Fruit fly (Drosophila melanogaster) whole organism, embryonic: ENCODE measurements around the gene EAChm.

ENCODE experiments used
- Ada2b ChIP-seq: fragments of 200-800 bp; sonication (Bioruptor generic); IDR thresholded peaks from 2 replicates; pipeline ENCODE4 v1.3.6; 2022; ENCODE audit warnings: missing biosample characterization, missing genetic modification characterization
- BEAF-32 ChIP-seq: fragments of 200-800 bp; sonication (Bioruptor generic); optimal IDR thresholded peaks from 3 replicates; lab custom pipeline; 2017; ENCODE audit warnings: missing biosample characterization, missing genetic modification characterization, mild to moderate bottlenecking, moderate library complexity, missing genetic modification reagents
- CG10431 ChIP-seq: fragments of 200-800 bp; sonication (Bioruptor generic); optimal IDR thresholded peaks from 3 replicates; lab custom pipeline; 2018; ENCODE audit warnings: missing biosample characterization, mild to moderate bottlenecking, missing genetic modification characterization
- CG12104 ChIP-seq: fragments of 200-800 bp; sonication (Bioruptor generic); optimal IDR thresholded peaks from 3 replicates; lab custom pipeline; 2016; ENCODE audit warnings: missing biosample characterization, missing genetic modification characterization
- CG15601 ChIP-seq: fragments of 200-800 bp; sonication (Bioruptor generic); optimal IDR thresholded peaks from 3 replicates; lab custom pipeline; 2019; ENCODE audit warnings: missing biosample characterization, mild to moderate bottlenecking, missing genetic modification characterization, moderate library complexity
- CG15696 ChIP-seq: fragments of 200-800 bp; sonication (Bioruptor generic); optimal IDR thresholded peaks from 2 replicates; lab custom pipeline; 2019; ENCODE audit warnings: missing biosample characterization, mild to moderate bottlenecking, missing genetic modification characterization, moderate library complexity
- CG1647 ChIP-seq: fragments of 200-800 bp; sonication (Bioruptor generic); optimal IDR thresholded peaks from 3 replicates; lab custom pipeline; 2016; ENCODE audit warnings: missing biosample characterization, missing genetic modification characterization
- CG16779 ChIP-seq: fragments of 200-800 bp; sonication (Bioruptor generic); IDR thresholded peaks from 2 replicates; pipeline ENCODE4 v1.3.6; 2022; ENCODE audit warnings: missing biosample characterization, missing genetic modification characterization
- CG17912 ChIP-seq: fragments of 200-800 bp; sonication (Bioruptor generic); optimal IDR thresholded peaks from 2 replicates; lab custom pipeline; 2018; ENCODE audit warnings: missing biosample characterization, mild to moderate bottlenecking, missing genetic modification characterization
- CG1792 ChIP-seq: fragments of 200-800 bp; sonication (Bioruptor generic); optimal IDR thresholded peaks from 2 replicates; lab custom pipeline; 2016; ENCODE audit warnings: missing biosample characterization, missing genetic modification characterization
- CG18764 ChIP-seq: fragments of 200-800 bp; sonication (Bioruptor generic); optimal IDR thresholded peaks from 3 replicates; lab custom pipeline; 2016; ENCODE audit warnings: missing biosample characterization, missing genetic modification characterization
- CG31365 ChIP-seq: fragments of 200-800 bp; sonication (Bioruptor generic); optimal IDR thresholded peaks from 2 replicates; lab custom pipeline; 2018; ENCODE audit warnings: missing biosample characterization, mild to moderate bottlenecking, missing genetic modification characterization
- CG3407 ChIP-seq: fragments of 200-800 bp; sonication (Bioruptor generic); optimal IDR thresholded peaks from 2 replicates; lab custom pipeline; 2018; ENCODE audit warnings: missing biosample characterization, mild to moderate bottlenecking, missing genetic modification characterization
- CG4617 ChIP-seq: fragments of 200-800 bp; sonication (Bioruptor generic); optimal IDR thresholded peaks from 3 replicates; lab custom pipeline; 2016; ENCODE audit warnings: missing biosample characterization, missing genetic modification characterization, borderline replicate concordance
- CG5245 ChIP-seq: fragments of 200-800 bp; sonication (Bioruptor generic); optimal IDR thresholded peaks from 3 replicates; lab custom pipeline; 2016; ENCODE audit warnings: missing biosample characterization, missing genetic modification characterization
- CG6765 ChIP-seq: fragments of 200-800 bp; sonication (Bioruptor generic); optimal IDR thresholded peaks from 3 replicates; lab custom pipeline; 2017; ENCODE audit warnings: missing biosample characterization, mild to moderate bottlenecking, missing genetic modification characterization
- CG8478 ChIP-seq: fragments of >200 bp; optimal IDR thresholded peaks from 2 replicates; lab custom pipeline; 2018
- CG9215 ChIP-seq: fragments of 200-800 bp; sonication (Bioruptor generic); IDR thresholded peaks from 2 replicates; pipeline ENCODE4 v1.3.6; 2022; ENCODE audit warnings: missing biosample characterization, missing genetic modification characterization
- CG9437 ChIP-seq: fragments of 200-800 bp; sonication (Bioruptor generic); optimal IDR thresholded peaks from 2 replicates; lab custom pipeline; 2018; ENCODE audit warnings: missing biosample characterization, mild to moderate bottlenecking, missing genetic modification characterization
- CG9876 ChIP-seq: fragments of 200-800 bp; sonication (Bioruptor generic); optimal IDR thresholded peaks from 2 replicates; lab custom pipeline; 2016; ENCODE audit warnings: missing biosample characterization, missing genetic modification characterization
- D19A ChIP-seq: fragments of 200-800 bp; optimal IDR thresholded peaks from 3 replicates; lab custom pipeline; 2019; ENCODE audit warnings: missing biosample characterization, mild to moderate bottlenecking, missing genetic modification characterization, moderate library complexity
- Ets65A ChIP-seq: fragments of 200-800 bp; sonication (Bioruptor generic); peaks from one replicate; lab custom pipeline; 2016; ENCODE audit warnings: missing biosample characterization, missing genetic modification characterization
- Ets97D ChIP-seq: fragments of 200-800 bp; sonication (Bioruptor generic); optimal IDR thresholded peaks from 3 replicates; lab custom pipeline; 2016; ENCODE audit warnings: missing biosample characterization, missing genetic modification characterization
- Fer2 ChIP-seq: fragments of 200-800 bp; sonication (Bioruptor generic); optimal IDR thresholded peaks from 2 replicates; lab custom pipeline; 2018; ENCODE audit warnings: missing biosample characterization, mild to moderate bottlenecking, missing genetic modification characterization, moderate library complexity
- GATAe ChIP-seq: fragments of 200-800 bp; sonication (Bioruptor generic); conservative IDR thresholded peaks from 2 replicates; pipeline ENCODE4 v1.3.6; 2022; ENCODE audit warnings: missing biosample characterization, missing genetic modification characterization
- Max ChIP-seq: fragments of 200-800 bp; sonication (Bioruptor generic); optimal IDR thresholded peaks from 2 replicates; lab custom pipeline; 2016; ENCODE audit warnings: missing biosample characterization, mild to moderate bottlenecking, missing genetic modification characterization
- Rfx ChIP-seq: fragments of 200-800 bp; sonication (Bioruptor generic); IDR thresholded peaks from 2 replicates; pipeline ENCODE4 v1.3.6; 2022; ENCODE audit warnings: missing biosample characterization, missing genetic modification characterization
- al ChIP-seq: fragments of 200-800 bp; sonication (Bioruptor generic); IDR thresholded peaks from 2 replicates; pipeline ENCODE4 v1.3.6; 2022; ENCODE audit warnings: missing biosample characterization, missing genetic modification characterization
- az2 ChIP-seq: fragments of 200-800 bp; sonication (Bioruptor generic); optimal IDR thresholded peaks from 3 replicates; lab custom pipeline; 2016; ENCODE audit warnings: missing biosample characterization, missing genetic modification characterization
- dimm ChIP-seq: fragments of 200-800 bp; sonication (Bioruptor generic); IDR thresholded peaks from 2 replicates; pipeline ENCODE4 v1.3.6; 2022; ENCODE audit warnings: missing biosample characterization, missing genetic modification characterization
- disco-r ChIP-seq: fragments of 200-800 bp; sonication (Bioruptor generic); optimal IDR thresholded peaks from 2 replicates; lab custom pipeline; 2016; ENCODE audit warnings: missing biosample characterization, missing genetic modification characterization
- eve ChIP-seq, 2 experiments: fragments of >200 bp; optimal IDR thresholded peaks; 2 replicates each; lab custom pipeline; 2017; ENCODE audit warnings: missing biosample characterization in 2 of 2, missing genetic modification characterization in 2 of 2
- fd102C ChIP-seq: fragments of 200-800 bp; sonication (Bioruptor generic); optimal IDR thresholded peaks from 2 replicates; lab custom pipeline; 2018; ENCODE audit warnings: missing biosample characterization, mild to moderate bottlenecking, missing genetic modification characterization, moderate library complexity
- ftz-f1 ChIP-seq: fragments of 200-800 bp; sonication (Bioruptor generic); optimal IDR thresholded peaks from 2 replicates; lab custom pipeline; 2016; ENCODE audit warnings: missing biosample characterization, missing genetic modification characterization
- gce ChIP-seq: fragments of 200-800 bp; sonication (Bioruptor generic); IDR thresholded peaks from 3 replicates; pipeline ENCODE4 v1.3.6; 2022; ENCODE audit warnings: missing biosample characterization, missing genetic modification characterization
- gfzf ChIP-seq: fragments of 200-800 bp; sonication (Bioruptor generic); optimal IDR thresholded peaks from 2 replicates; lab custom pipeline; 2016; ENCODE audit warnings: missing biosample characterization, mild to moderate bottlenecking, missing genetic modification characterization, moderate library complexity
- grau ChIP-seq: fragments of 200-800 bp; optimal IDR thresholded peaks from 3 replicates; lab custom pipeline; 2019; ENCODE audit warnings: missing biosample characterization, mild to moderate bottlenecking, missing genetic modification characterization, moderate library complexity
- hth ChIP-seq: fragments of >200 bp; optimal IDR thresholded peaks from 2 replicates; lab custom pipeline; 2017; ENCODE audit warnings: inconsistent platforms
- ind ChIP-seq: fragments of 200-800 bp; sonication (Bioruptor generic); optimal IDR thresholded peaks from 3 replicates; lab custom pipeline; 2016; ENCODE audit warnings: missing biosample characterization, missing genetic modification characterization
- luna ChIP-seq: fragments of 200-800 bp; sonication (Bioruptor generic); optimal IDR thresholded peaks from 2 replicates; lab custom pipeline; 2016; ENCODE audit warnings: missing biosample characterization, missing genetic modification characterization
- mirr ChIP-seq: fragments of 200-800 bp; sonication (Bioruptor generic); optimal IDR thresholded peaks from 3 replicates; lab custom pipeline; 2018; ENCODE audit warnings: missing biosample characterization, mild to moderate bottlenecking, missing genetic modification characterization
- mld ChIP-seq: fragments of 200-800 bp; sonication (Bioruptor generic); IDR thresholded peaks from 3 replicates; pipeline ENCODE4 v1.3.6; 2022; ENCODE audit warnings: missing biosample characterization, missing genetic modification characterization; ENCODE audit not compliant: partially characterized antibody
- repo ChIP-seq: fragments of 200-800 bp; sonication (Bioruptor generic); optimal IDR thresholded peaks from 2 replicates; lab custom pipeline; 2016; ENCODE audit warnings: missing biosample characterization, missing genetic modification characterization
- ro ChIP-seq: fragments of 200-800 bp; sonication (Bioruptor generic); IDR thresholded peaks from 2 replicates; pipeline ENCODE4 v1.3.6; 2022; ENCODE audit warnings: missing biosample characterization, missing genetic modification characterization
- schlank ChIP-seq: fragments of 200-800 bp; sonication (Bioruptor generic); optimal IDR thresholded peaks from 2 replicates; lab custom pipeline; 2018; ENCODE audit warnings: missing biosample characterization, mild to moderate bottlenecking, missing genetic modification characterization
- ssp ChIP-seq: fragments of 200-800 bp; sonication (Bioruptor generic); IDR thresholded peaks from 2 replicates; pipeline ENCODE4 v1.3.6; 2022; ENCODE audit warnings: missing biosample characterization, missing genetic modification characterization
- tna ChIP-seq: fragments of 200-800 bp; sonication (Bioruptor generic); IDR thresholded peaks from 2 replicates; pipeline ENCODE4 v1.3.6; 2022; ENCODE audit warnings: missing biosample characterization, missing genetic modification characterization; ENCODE audit not compliant: partially characterized antibody
- trem ChIP-seq: fragments of 200-800 bp; optimal IDR thresholded peaks from 3 replicates; lab custom pipeline; 2019; ENCODE audit warnings: missing biosample characterization, mild to moderate bottlenecking, missing genetic modification characterization, moderate library complexity
- tup ChIP-seq: fragments of 200-800 bp; sonication (Bioruptor generic); optimal IDR thresholded peaks from 2 replicates; lab custom pipeline; 2016; ENCODE audit warnings: missing biosample characterization, mild to moderate bottlenecking, missing genetic modification characterization, moderate library complexity
- vfl ChIP-seq: fragments of 200-800 bp; sonication (Bioruptor generic); optimal IDR thresholded peaks from 2 replicates; lab custom pipeline; 2016; ENCODE audit warnings: missing biosample characterization, missing genetic modification characterization
- wor ChIP-seq: fragments of 200-800 bp; sonication (Bioruptor generic); IDR thresholded peaks from 2 replicates; pipeline ENCODE4 v1.3.6; 2022; ENCODE audit warnings: missing biosample characterization, missing genetic modification characterization

Gene EAChm

DNA sequence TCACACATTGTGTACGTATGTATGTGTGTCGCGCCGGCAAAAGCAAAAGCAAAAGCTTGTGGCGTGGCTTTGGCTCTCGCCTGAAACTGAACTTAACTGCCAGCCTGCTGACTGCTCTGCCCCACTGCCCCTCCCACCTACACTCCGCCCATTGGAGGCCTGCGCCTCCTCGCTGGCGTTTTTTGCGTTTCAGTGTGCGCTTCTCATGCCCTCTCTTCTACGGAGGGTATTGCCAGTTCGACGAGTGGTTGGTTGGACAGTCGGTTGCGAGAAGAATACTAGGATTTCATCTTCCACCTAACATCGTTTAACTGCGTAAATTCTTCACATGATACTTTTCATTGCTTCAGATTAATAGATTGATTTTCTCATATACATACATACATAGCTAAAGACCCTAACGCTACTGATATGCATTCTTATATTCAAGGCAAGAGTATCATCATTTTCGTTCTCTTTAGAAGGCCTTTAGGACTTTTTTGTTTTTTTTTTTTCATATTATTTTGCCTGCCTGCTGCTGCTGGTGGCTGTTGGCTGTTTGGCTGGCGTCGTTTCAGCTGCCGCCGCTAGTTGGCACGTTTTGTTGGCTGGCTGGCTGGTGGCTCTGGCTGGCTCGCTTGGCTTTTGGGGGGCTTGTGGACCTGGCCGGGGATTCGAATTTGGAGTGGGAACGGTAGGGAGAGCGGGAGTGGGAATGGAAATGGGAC lies 50.4 kb downstream of the EAChm start (continued):
- TF ChIP-seq Ets97D (GFP tag; lab: Kevin White, UChicago) (peak; percentile 2), schlank (tag; lab: Kevin White, UChicago) (no peak), Rfx (GFP tag; lab: Robert Waterston, UW) (peak; percentile 65), CG4617 (no peak), gce (0 out of 3 replicates have a peak, but pooled peaks have one; percentile 5), GATAe (no peak), CG15601 (tag; lab: Kevin White, UChicago) (no peak), tup (no peak), Ada2b (GFP tag; lab: Robert Waterston, UW) (no peak), ftz-f1 (GFP tag; lab: Kevin White, UChicago) (no peak), gfzf (GFP tag; lab: Kevin White, UChicago) (no peak), ro (GFP tag; lab: Robert Waterston, UW) (no peak; the same call in 1 of the 2 replicates), eve (GFP tag; optimal IDR thresholded peaks at IDR 0.05; lab: Kevin White, UChicago) (no peak), CG1792 (GFP tag; lab: Kevin White, UChicago) (no peak), dimm (GFP tag; lab: Robert Waterston, UW) (no peak), fd102C (GFP tag; lab: Kevin White, UChicago) (no peak), mirr (GFP tag; lab: Kevin White, UChicago) (no peak), wor (GFP tag; lab: Robert Waterston, UW) (no peak), Ets65A (GFP tag; lab: Kevin White, UChicago) (peak; percentile 97), tna (GFP tag; lab: Robert Waterston, UW) (no peak), CG9437 (GFP tag; lab: Kevin White, UChicago) (peak; percentile 32), al (peak; percentile 38; the same call in 1 of the 2 replicates), CG16779 (0 out of 2 replicates have a peak, but pooled peaks have one; percentile 29), CG1647 (GFP tag; lab: Kevin White, UChicago) (no peak), mld (GFP tag; lab: Robert Waterston, UW) (no peak), ind (GFP tag; lab: Kevin White, UChicago) (peak; percentile 39), luna (GFP tag; lab: Kevin White, UChicago) (peak; percentile 32), repo (GFP tag; lab: Kevin White, UChicago) (peak; percentile 5), CG17912 (GFP tag; lab: Kevin White, UChicago) (no peak), BEAF-32 (GFP tag; lab: Kevin White, UChicago) (no peak), CG8478 (lab: Kevin White, UChicago) (no peak), CG15696 (tag; lab: Kevin White, UChicago) (no peak), CG18764 (GFP tag; lab: Kevin White, UChicago) (no peak), D19A (tag; lab: Kevin White, UChicago) (peak; percentile 95), CG9876 (GFP tag; lab: Kevin White, UChicago) (no peak), trem (tag; lab: Kevin White, UChicago) (no peak), CG6765 (GFP tag; lab: Kevin White, UChicago) (no peak), CG10431 (GFP tag; lab: Kevin White, UChicago) (no peak), CG12104 (GFP tag; lab: Kevin White, UChicago) (peak; percentile 4), grau (tag; lab: Kevin White, UChicago) (peak; percentile 66), vfl (peak; percentile 46), CG3407 (GFP tag; lab: Kevin White, UChicago) (peak; percentile 1), Max (no peak), Fer2 (peak; percentile 12), CG9215 (peak; percentile 52), ssp (peak; percentile 52), az2 (peak; percentile 32), CG31365 (no peak), disco-r (GFP tag; lab: Kevin White, UChicago) (no peak), CG5245 (no peak), hth (no peak)
